Worm (Caenorhabditis elegans): ENCODE data around the gene E04F6.10.

E04F6.10 gene

DNA sequence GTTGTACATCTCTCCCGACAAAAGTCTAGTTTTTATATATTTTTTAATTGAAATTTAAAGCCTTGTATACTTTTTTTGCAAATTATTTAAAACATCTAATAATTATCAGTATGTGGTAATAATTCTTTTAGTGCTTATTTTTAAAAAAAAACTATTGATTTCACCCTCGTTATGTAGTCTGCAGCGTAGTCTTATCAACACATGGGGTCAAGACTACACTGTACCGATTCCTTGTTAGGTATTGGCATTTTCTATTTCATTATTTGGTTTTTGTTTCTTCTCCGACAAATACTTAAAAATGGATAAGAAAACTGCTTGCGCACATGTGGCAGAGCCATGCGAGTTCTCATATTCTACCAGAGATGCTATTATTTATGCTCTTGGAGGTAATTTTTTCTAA lies 20.9 kb downstream of the E04F6.10 start, which contains the start of gene maoc-1 (continued):
- no peak for TF ChIP-seq ceh-82 (tag; optimal IDR thresholded peaks at IDR 0.05)
- TF ChIP-seq lim-7 (GFP tag; IDR thresholded peaks at IDR 0.05): no peak
- no peak for TF ChIP-seq dmd-8 (GFP tag; IDR thresholded peaks at IDR 0.05)
- TF ChIP-seq egl-43 (GFP tag; IDR thresholded peaks at IDR 0.05): no peak
- no peak for TF ChIP-seq zfp-2 (tag; optimal IDR thresholded peaks at IDR 0.05)
- TF ChIP-seq daf-19 (GFP tag; conservative IDR thresholded peaks at IDR 0.05): no peak
- no peak for TF ChIP-seq ztf-11 (tag; optimal IDR thresholded peaks at IDR 0.05)
- no peak for TF ChIP-seq saeg-2 (GFP tag; IDR thresholded peaks at IDR 0.05)
- no peak for TF ChIP-seq F37D6.2 (tag; optimal IDR thresholded peaks at IDR 0.05)
- TF ChIP-seq nhr-28 (tag; optimal IDR thresholded peaks at IDR 0.05): peak; percentile 95
- no peak for TF ChIP-seq unc-39 (tag; optimal IDR thresholded peaks at IDR 0.05)
- peak; percentile 7 for TF ChIP-seq mes-2 (tag; optimal IDR thresholded peaks at IDR 0.05; ENCODE audit: poor library complexity, severe bottlenecking)
- TF ChIP-seq mdl-1 (tag; optimal IDR thresholded peaks at IDR 0.05): peak in 1 of 2 experiments; percentile 21
- 0 out of 2 replicates have a peak, but pooled peaks have one; percentile 40 for TF ChIP-seq pha-4 (GFP tag; IDR thresholded peaks at IDR 0.05)
- TF ChIP-seq pha-4 (tag; optimal IDR thresholded peaks at IDR 0.05): no peak
- TF ChIP-seq lin-13 (GFP tag; optimal IDR thresholded peaks at IDR 0.05): no peak
- TF ChIP-seq gei-8 (GFP tag; optimal IDR thresholded peaks at IDR 0.05): no peak
- TF ChIP-seq dmd-9 (GFP tag; IDR thresholded peaks at IDR 0.05): no peak
- TF ChIP-seq Y105C5A.15 (GFP tag; IDR thresholded peaks at IDR 0.05): no peak
- no peak for TF ChIP-seq ceh-28 (tag; optimal IDR thresholded peaks at IDR 0.05)
- TF ChIP-seq lin-39 (tag; optimal IDR thresholded peaks at IDR 0.05): no peak
- no peak for TF ChIP-seq aly-2 (tag; optimal IDR thresholded peaks at IDR 0.05)
- TF ChIP-seq Y5F2A.4 (GFP tag; optimal IDR thresholded peaks at IDR 0.05): no peak
- no peak for TF ChIP-seq lir-3 (tag; optimal IDR thresholded peaks at IDR 0.05)
- no peak for TF ChIP-seq daf-16 (GFP tag; optimal IDR thresholded peaks at IDR 0.05)
- peak; percentile 75 for TF ChIP-seq daf-16 (tag; optimal IDR thresholded peaks at IDR 0.05)
- TF ChIP-seq jun-1 (tag; optimal IDR thresholded peaks at IDR 0.05): no peak
- TF ChIP-seq ztf-7 (tag; optimal IDR thresholded peaks at IDR 0.05): no peak
- TF ChIP-seq tra-1 (GFP tag; IDR thresholded peaks at IDR 0.05): no peak
- TF ChIP-seq fkh-10 (GFP tag; optimal IDR thresholded peaks at IDR 0.05): no peak
- TF ChIP-seq F49E8.2 (tag; optimal IDR thresholded peaks at IDR 0.05; ENCODE audit: borderline replicate concordance): no peak
- TF ChIP-seq daf-8 (GFP tag; IDR thresholded peaks at IDR 0.05): no peak
- peak; percentile 37 for TF ChIP-seq nhr-77 (tag; optimal IDR thresholded peaks at IDR 0.05)
- no peak for TF ChIP-seq mdt-29 (GFP tag; IDR thresholded peaks at IDR 0.05)
- TF ChIP-seq lsy-2 (tag; optimal IDR thresholded peaks at IDR 0.05): peak in 1 of 2 experiments; percentile 5
- peak; percentile 24 for TF ChIP-seq dve-1 (tag; optimal IDR thresholded peaks at IDR 0.05; ENCODE audit: insufficient read depth)

DNA sequence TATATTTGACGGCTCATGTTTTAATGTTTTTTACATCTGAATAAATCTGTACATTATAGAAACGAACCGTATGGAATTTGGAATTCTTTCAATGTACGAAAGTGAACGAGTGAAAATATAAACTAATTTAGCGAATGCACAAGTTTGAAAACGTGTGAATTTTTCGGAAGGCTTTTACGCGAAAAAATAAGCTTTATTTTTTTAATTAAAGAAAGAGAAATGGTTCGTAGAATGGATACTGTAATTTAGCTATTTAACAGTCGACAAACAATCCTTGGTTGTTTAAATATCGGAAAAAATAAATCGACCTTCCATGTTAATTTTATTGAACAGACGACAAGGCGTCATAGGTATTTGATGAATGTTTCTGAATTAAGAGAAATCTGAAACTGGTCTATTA lies 21.4 kb downstream of the E04F6.10 start, which contains the start of gene acdh-12:
acdh-12 (minus strand) TSS at position 101 of the 400 bp plus-strand sequence.
- TF ChIP-seq ceh-20 (GFP tag; IDR thresholded peaks at IDR 0.05): no peak
- no peak for TF ChIP-seq nhr-10 (tag; optimal IDR thresholded peaks at IDR 0.05)
- TF ChIP-seq ceh-44 (GFP tag; IDR thresholded peaks at IDR 0.05): no peak
- no peak for TF ChIP-seq unc-39 (tag; optimal IDR thresholded peaks at IDR 0.05)
- no peak for TF ChIP-seq ZK546.5 (tag; optimal IDR thresholded peaks at IDR 0.05)

DNA sequence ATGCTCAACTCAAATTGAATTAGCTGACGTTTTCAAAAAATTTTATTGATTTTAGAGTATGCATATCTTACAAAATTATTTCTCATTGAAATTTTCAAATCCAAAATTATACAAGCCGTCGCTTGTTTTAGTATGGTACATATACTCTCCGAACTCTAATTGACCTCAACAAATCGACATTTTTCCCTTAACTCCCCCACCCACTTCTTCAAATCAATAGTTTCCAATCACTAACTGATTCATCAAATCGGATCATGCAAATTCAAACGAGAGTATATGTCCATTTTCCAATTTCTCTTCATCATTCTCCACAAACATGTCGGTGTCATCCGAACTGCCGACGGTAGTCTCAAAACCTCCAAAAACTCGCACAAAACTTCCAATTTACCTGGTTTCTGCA lies 27.8 kb downstream of the E04F6.10 start, which contains the start of gene E04F6.4:
E04F6.4 (plus strand) TSS at position 301 of the 400 bp plus-strand sequence.
- no peak for TF ChIP-seq lsy-2 (tag; optimal IDR thresholded peaks at IDR 0.05)
- TF ChIP-seq egl-27 (tag; optimal IDR thresholded peaks at IDR 0.05): no peak
- no peak for TF ChIP-seq dve-1 (tag; optimal IDR thresholded peaks at IDR 0.05; ENCODE audit: insufficient read depth)
- no peak for TF ChIP-seq T26A8.4 (GFP tag; IDR thresholded peaks at IDR 0.05)
- TF ChIP-seq fos-1 (tag; optimal IDR thresholded peaks at IDR 0.05): no peak
- TF ChIP-seq zip-11 (GFP tag; IDR thresholded peaks at IDR 0.05): no peak
- no peak for TF ChIP-seq unc-39 (tag; optimal IDR thresholded peaks at IDR 0.05)
- TF ChIP-seq nhr-76 (tag; optimal IDR thresholded peaks at IDR 0.05): no peak
- TF ChIP-seq nhr-102 (tag; optimal IDR thresholded peaks at IDR 0.05): no peak
- TF ChIP-seq lin-15B (tag; optimal IDR thresholded peaks at IDR 0.05): no peak
- TF ChIP-seq lin-29 (GFP tag; IDR thresholded peaks at IDR 0.05): no peak
- no peak for TF ChIP-seq Y105C5A.15 (GFP tag; IDR thresholded peaks at IDR 0.05)
